Worm (Caenorhabditis elegans): Measurements from ENCODE around the gene mlc-1.

DNA sequence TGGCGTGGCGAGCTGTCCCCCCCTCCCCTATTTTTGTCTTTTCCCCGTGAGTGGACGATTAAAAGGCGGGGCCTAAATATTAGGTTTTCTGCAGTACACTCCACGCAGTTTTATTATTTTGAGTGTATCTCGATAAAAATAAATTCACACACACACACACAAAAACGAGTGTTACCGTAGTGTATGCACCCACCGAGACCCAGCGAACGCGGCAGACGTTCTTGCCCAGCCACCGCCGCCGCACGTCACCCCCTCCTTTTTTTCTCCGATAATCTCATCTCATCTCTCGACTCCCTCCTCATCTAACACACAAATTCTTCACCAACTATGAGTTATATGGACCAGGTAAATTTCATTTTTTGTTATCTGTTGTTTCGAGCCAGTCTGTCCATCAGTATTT is 24.8 kb upstream of the mlc-1 start, which contains the start of gene fubl-3:
- TF ChIP-seq him-1 (tag; optimal IDR thresholded peaks at IDR 0.05): no peak
- no peak for TF ChIP-seq dao-5 (tag; optimal IDR thresholded peaks at IDR 0.05)
- no peak for TF ChIP-seq W03F9.2 (tag; optimal IDR thresholded peaks at IDR 0.05)

Data from whole organism, L4/young adult.